Fruit fly (Drosophila melanogaster) S2 (cell line): Measurements from ENCODE around the gene CG31327.

Experiments
- CG8478 ChIP-seq: fragments of >200 bp; optimal IDR thresholded peaks from 2 replicates; lab custom pipeline; 2018
- CTCF ChIP-seq, 2 experiments: fragments of >200 bp; optimal IDR thresholded peaks; 2 replicates each; lab custom pipeline; 2018

DNA sequence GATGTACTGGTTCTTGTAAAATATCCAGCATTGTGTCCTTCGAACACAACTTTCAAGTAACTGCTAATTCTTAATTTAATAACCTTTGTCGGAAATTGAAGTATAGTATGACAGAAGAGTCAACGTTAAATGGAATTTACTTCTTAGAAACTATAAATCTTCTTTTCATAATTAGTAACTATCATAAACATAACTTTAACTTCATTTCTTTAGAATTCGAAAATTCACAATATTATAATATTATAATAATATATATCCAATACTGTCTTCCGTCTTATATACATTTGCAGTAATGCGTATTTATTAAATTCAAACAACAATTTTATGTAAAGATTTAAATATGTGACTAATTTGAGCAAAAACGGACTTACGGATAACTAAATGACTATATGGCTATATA is 6.3 kb downstream of the CG31327 start, which contains the start of gene Recs1:
- TF ChIP-seq CTCF (optimal IDR thresholded peaks at IDR 0.05; lab: Kevin White, UChicago) = no peak
- no peak for TF ChIP-seq CG8478
